Worm (Caenorhabditis elegans) whole organism, young adult: ENCODE results near the gene arl-5.

Experiments
- B0019.2 ChIP-seq: fragments of 200-800 bp; sonication (Bioruptor generic); conservative IDR thresholded peaks from 2 replicates; pipeline ENCODE4 v1.3.6; 2022; ENCODE audit warnings: missing genetic modification reagents, missing genetic modification characterization, missing compliant biosample characterization
- C06A6.2 ChIP-seq: fragments of 200-800 bp; sonication (Bioruptor generic); conservative IDR thresholded peaks from 2 replicates; pipeline ENCODE4 v1.3.6; 2022; ENCODE audit warnings: missing genetic modification characterization, missing compliant biosample characterization
- C17E4.6 ChIP-seq: fragments of 200-800 bp; sonication (Bioruptor generic); IDR thresholded peaks from 2 replicates; pipeline ENCODE4 v1.3.6; 2022; ENCODE audit warnings: missing genetic modification reagents, missing genetic modification characterization, missing compliant biosample characterization
- F10E7.11 ChIP-seq: sonication (generic microtip); optimal IDR thresholded peaks from 2 replicates; lab custom pipeline; 2017; ENCODE audit warnings: mild to moderate bottlenecking, missing genetic modification characterization, moderate library complexity, missing compliant biosample characterization
- F22D6.2 ChIP-seq: sonication (generic microtip); optimal IDR thresholded peaks from 2 replicates; lab custom pipeline; 2016; ENCODE audit warnings: mild to moderate bottlenecking, missing genetic modification characterization, missing compliant biosample characterization
- F49E8.2 ChIP-seq: sonication (generic microtip); optimal IDR thresholded peaks from 3 replicates; lab custom pipeline; 2017; ENCODE audit warnings: missing genetic modification characterization, mild to moderate bottlenecking, missing compliant biosample characterization, antibody characterized with exemption, moderate library complexity; ENCODE audit not compliant: insufficient read depth
- K11D2.4 ChIP-seq: fragments of 200-800 bp; sonication (Bioruptor generic); IDR thresholded peaks from 2 replicates; pipeline ENCODE4 v1.3.6; 2022; ENCODE audit warnings: missing genetic modification reagents, missing genetic modification characterization, missing compliant biosample characterization
- Y95B8A.8 ChIP-seq: fragments of 200-800 bp; sonication (Bioruptor generic); IDR thresholded peaks from 2 replicates; pipeline ENCODE4 v1.3.6; 2022; ENCODE audit warnings: missing genetic modification reagents, missing genetic modification characterization, missing compliant biosample characterization
- ZK185.1 ChIP-seq: sonication (generic microtip); optimal IDR thresholded peaks from 2 replicates; lab custom pipeline; 2016; ENCODE audit warnings: mild to moderate bottlenecking, missing genetic modification characterization, missing compliant biosample characterization; ENCODE audit not compliant: poor library complexity, severe bottlenecking
- akir-1 ChIP-seq: fragments of 200-800 bp; sonication (Bioruptor generic); optimal IDR thresholded peaks from 2 replicates; lab custom pipeline; 2018; ENCODE audit warnings: mild to moderate bottlenecking, missing genetic modification characterization, moderate library complexity, missing compliant biosample characterization
- ama-1 ChIP-seq, 3 experiments: fragments of 150-350 bp in 1 of 3; sonication (generic microtip) in 2 of 3; optimal IDR thresholded peaks; 2 replicates each; lab custom pipeline; 2014 to 2018; ENCODE audit warnings: missing biosample characterization in 2 of 3, missing genetic modification characterization in 2 of 3, missing genetic modification reagents in 2 of 3
- atf-7 ChIP-seq: sonication (generic microtip); optimal IDR thresholded peaks from 2 replicates; lab custom pipeline; 2017; ENCODE audit warnings: mild to moderate bottlenecking, missing genetic modification characterization, missing compliant biosample characterization
- athp-1 ChIP-seq: sonication (generic microtip); optimal IDR thresholded peaks from 2 replicates; lab custom pipeline; 2017; ENCODE audit warnings: mild to moderate bottlenecking, missing genetic modification characterization, missing compliant biosample characterization
- attf-3 ChIP-seq: fragments of 200-800 bp; sonication (Bioruptor generic); conservative IDR thresholded peaks from 2 replicates; pipeline ENCODE4 v1.3.6; 2022; ENCODE audit warnings: missing genetic modification reagents, missing genetic modification characterization, missing compliant biosample characterization
- bed-2 ChIP-seq: fragments of 200-800 bp; sonication (Bioruptor generic); IDR thresholded peaks from 2 replicates; pipeline ENCODE4 v1.3.6; 2022; ENCODE audit warnings: missing genetic modification reagents, missing genetic modification characterization, missing compliant biosample characterization
- cebp-1 ChIP-seq, 2 experiments: fragments of 200-800 bp in 1 of 2; sonication (Bioruptor generic) in 1 of 2; sonication (generic microtip) in 1 of 2; IDR thresholded peaks in 1 of 2; optimal IDR thresholded peaks in 1 of 2; 2 replicates each; pipeline versions ENCODE4 v1.3.6 to Lab custom; 2017 to 2022; ENCODE audit warnings: missing compliant biosample characterization in 2 of 2, missing genetic modification characterization in 2 of 2, mild to moderate bottlenecking in 1 of 2, missing genetic modification reagents in 1 of 2, moderate library complexity in 1 of 2
- ceh-79 ChIP-seq: sonication (generic microtip); optimal IDR thresholded peaks from 2 replicates; lab custom pipeline; 2017; ENCODE audit warnings: mild to moderate bottlenecking, missing genetic modification characterization, missing compliant biosample characterization
- die-1 ChIP-seq: sonication (generic microtip); optimal IDR thresholded peaks from 2 replicates; lab custom pipeline; 2016; ENCODE audit warnings: missing genotype, mild to moderate bottlenecking, missing genetic modification characterization, missing compliant biosample characterization
- egrh-3 ChIP-seq: fragments of 200-800 bp; sonication (Bioruptor generic); IDR thresholded peaks from 2 replicates; pipeline ENCODE4 v1.3.6; 2022; ENCODE audit warnings: missing genetic modification reagents, missing genetic modification characterization, missing compliant biosample characterization
- hlh-26 ChIP-seq: fragments of 200-800 bp; sonication (Bioruptor generic); conservative IDR thresholded peaks from 2 replicates; pipeline ENCODE4 v1.3.6; 2022; ENCODE audit warnings: missing genetic modification reagents, missing genetic modification characterization, missing compliant biosample characterization
- hmg-1.2 ChIP-seq: fragments of 200-800 bp; sonication (Bioruptor generic); IDR thresholded peaks from 2 replicates; pipeline ENCODE4 v1.3.6; 2022; ENCODE audit warnings: missing genetic modification reagents, missing genetic modification characterization, missing compliant biosample characterization
- hmg-20 ChIP-seq: fragments of 200-800 bp; sonication (Bioruptor generic); IDR thresholded peaks from 2 replicates; pipeline ENCODE4 v1.3.6; 2022; ENCODE audit warnings: missing genetic modification reagents, missing genetic modification characterization, missing compliant biosample characterization
- hrde-1 ChIP-seq: sonication (generic microtip); optimal IDR thresholded peaks from 2 replicates; lab custom pipeline; 2016; ENCODE audit warnings: missing genetic modification characterization, mild to moderate bottlenecking, missing compliant biosample characterization, moderate library complexity, missing genotype, missing genetic modification reagents, borderline replicate concordance
- lin-35 ChIP-seq, 3 experiments: fragments of 150-350 bp in 2 of 3; sonication (generic microtip) in 1 of 3; optimal IDR thresholded peaks; 2 replicates each; lab custom pipeline; 2014 to 2018; ENCODE audit warnings: missing biosample characterization in 3 of 3, missing genetic modification characterization in 3 of 3, missing genetic modification reagents in 3 of 3
- lin-54 ChIP-seq: fragments of 200-800 bp; sonication (Bioruptor generic); optimal IDR thresholded peaks from 2 replicates; lab custom pipeline; 2018; ENCODE audit warnings: mild to moderate bottlenecking, missing genetic modification characterization, missing compliant biosample characterization
- lir-1 ChIP-seq: fragments of 200-800 bp; sonication (Bioruptor generic); conservative IDR thresholded peaks from 2 replicates; pipeline ENCODE4 v1.3.6; 2022; ENCODE audit warnings: missing genetic modification reagents, missing genetic modification characterization, missing compliant biosample characterization
- madf-10 ChIP-seq: sonication (generic microtip); optimal IDR thresholded peaks from 2 replicates; lab custom pipeline; 2016; ENCODE audit warnings: mild to moderate bottlenecking, missing genetic modification characterization, missing compliant biosample characterization
- madf-6 ChIP-seq: fragments of 200-800 bp; sonication (Bioruptor generic); IDR thresholded peaks from 2 replicates; pipeline ENCODE4 v1.3.6; 2022; ENCODE audit warnings: missing genetic modification reagents, missing genetic modification characterization, missing compliant biosample characterization
- mel-28 ChIP-seq: sonication (generic microtip); optimal IDR thresholded peaks from 2 replicates; lab custom pipeline; 2016; ENCODE audit warnings: borderline replicate concordance, mild to moderate bottlenecking, missing genetic modification characterization, missing compliant biosample characterization
- mes-4 ChIP-seq: sonication (generic microtip); optimal IDR thresholded peaks from 2 replicates; lab custom pipeline; 2016; ENCODE audit warnings: missing genotype, missing genetic modification characterization, missing compliant biosample characterization
- mxl-1 ChIP-seq: sonication (generic microtip); optimal IDR thresholded peaks from 2 replicates; lab custom pipeline; 2016; ENCODE audit warnings: missing genetic modification characterization, missing compliant biosample characterization
- nfyb-1 ChIP-seq: fragments of 200-800 bp; sonication (Bioruptor generic); IDR thresholded peaks from 2 replicates; pipeline ENCODE4 v1.3.6; 2022; ENCODE audit warnings: missing genetic modification reagents, missing genetic modification characterization, missing compliant biosample characterization
- nhr-80 ChIP-seq: sonication (generic microtip); optimal IDR thresholded peaks from 2 replicates; lab custom pipeline; 2016; ENCODE audit warnings: missing genetic modification characterization, missing compliant biosample characterization
- pha-4 ChIP-seq: fragments of 150-350 bp; sonication (generic microtip); optimal IDR thresholded peaks from 2 replicates; lab custom pipeline; 2014; ENCODE audit warnings: missing biosample characterization, missing genetic modification reagents, missing genetic modification characterization
- repo-1 ChIP-seq: sonication (generic microtip); optimal IDR thresholded peaks from 2 replicates; lab custom pipeline; 2017; ENCODE audit warnings: mild to moderate bottlenecking, missing genetic modification characterization, missing compliant biosample characterization
- snpc-3.4 ChIP-seq: sonication (generic microtip); optimal IDR thresholded peaks from 2 replicates; lab custom pipeline; 2017; ENCODE audit warnings: missing genetic modification characterization, mild to moderate bottlenecking, missing compliant biosample characterization, antibody characterized with exemption, moderate library complexity, missing genotype, missing genetic modification reagents
- snpc-4 ChIP-seq, 5 experiments: fragments of 150-350 bp in 1 of 5; sonication (generic microtip) in 4 of 5; optimal IDR thresholded peaks; 2 replicates each; lab custom pipeline; 2014 to 2018; ENCODE audit warnings: missing genetic modification characterization in 5 of 5, missing biosample characterization in 3 of 5, antibody characterized with exemption in 2 of 5, mild to moderate bottlenecking in 2 of 5, missing compliant biosample characterization in 2 of 5, missing genotype in 2 of 5, moderate library complexity in 2 of 5, missing genetic modification reagents in 1 of 5
- somi-1 ChIP-seq: fragments of 200-800 bp; sonication (Bioruptor generic); optimal IDR thresholded peaks from 2 replicates; lab custom pipeline; 2018; ENCODE audit warnings: mild to moderate bottlenecking, missing genetic modification characterization, missing compliant biosample characterization
- tbp1 ChIP-seq: fragments of 200-800 bp; sonication (Bioruptor generic); optimal IDR thresholded peaks from 2 replicates; lab custom pipeline; 2018; ENCODE audit warnings: mild to moderate bottlenecking, missing genetic modification characterization, missing compliant biosample characterization
- tbx-9 ChIP-seq: sonication (generic microtip); optimal IDR thresholded peaks from 2 replicates; lab custom pipeline; 2016; ENCODE audit warnings: borderline replicate concordance, missing genetic modification characterization, inconsistent platforms, missing compliant biosample characterization
- unc-130 ChIP-seq: sonication (generic microtip); optimal IDR thresholded peaks from 2 replicates; lab custom pipeline; 2016; ENCODE audit warnings: missing genetic modification reagents, missing genetic modification characterization, missing compliant biosample characterization
- unc-62 ChIP-seq: fragments of 150-350 bp; optimal IDR thresholded peaks from 2 replicates; lab custom pipeline; 2014; ENCODE audit warnings: missing biosample characterization, missing genetic modification reagents, missing genetic modification characterization
- xnd-1 ChIP-seq: sonication (generic microtip); optimal IDR thresholded peaks from 2 replicates; lab custom pipeline; 2016; ENCODE audit warnings: missing genotype, missing genetic modification reagents, missing genetic modification characterization, missing compliant biosample characterization
- ztf-22 ChIP-seq: fragments of 200-800 bp; sonication (Bioruptor generic); optimal IDR thresholded peaks from 2 replicates; lab custom pipeline; 2018; ENCODE audit warnings: mild to moderate bottlenecking, missing genetic modification characterization, moderate library complexity, missing compliant biosample characterization
- ztf-3 ChIP-seq: fragments of 200-800 bp; sonication (Bioruptor generic); optimal IDR thresholded peaks from 2 replicates; lab custom pipeline; 2018; ENCODE audit warnings: mild to moderate bottlenecking, missing genetic modification characterization, missing compliant biosample characterization

Gene arl-5

ce11 chrIII:9780665-9781304 is 42.3 kb upstream of the arl-5 start, which contains the start of gene vha-1 (continued):
- peak; percentile 67; the same call in 1 of the 2 replicates for TF ChIP-seq nfyb-1
- TF ChIP-seq hrde-1 (tag; lab: Kevin White, UChicago), result no peak
- TF ChIP-seq ZK185.1 (tag; lab: Kevin White, UChicago), result peak; percentile 26
- no peak for TF ChIP-seq mxl-1 (tag; lab: Kevin White, UChicago)
- TF ChIP-seq F22D6.2 (tag; lab: Kevin White, UChicago), result no peak
- peak; percentile 92 for TF ChIP-seq pha-4
- no peak for TF ChIP-seq mel-28 (tag; lab: Kevin White, UChicago)
- TF ChIP-seq egrh-3 (GFP tag; lab: Robert Waterston, UW), result peak; percentile 26; the same call in 1 of the 2 replicates
- peak; percentile 18 for TF ChIP-seq unc-62 (GFP tag; lab: Kevin White, UChicago)
- TF ChIP-seq die-1 (tag; lab: Kevin White, UChicago), result peak; percentile 30
- no peak for TF ChIP-seq ztf-3
- TF ChIP-seq hlh-26 (GFP tag; lab: Robert Waterston, UW), result no peak
- no peak for TF ChIP-seq F10E7.11 (tag; lab: Kevin White, UChicago)
- no peak for TF ChIP-seq ztf-22 (GFP tag; lab: Kevin White, UChicago)
- TF ChIP-seq unc-130 (GFP tag; lab: Kevin White, UChicago), result no peak
- no peak for TF ChIP-seq B0019.2 (GFP tag; lab: Robert Waterston, UW)
- peak; percentile 41; the same call in 1 of the 2 replicates for TF ChIP-seq hmg-1.2
- peak; percentile 30 for TF ChIP-seq F49E8.2 (tag; lab: Kevin White, UChicago)
- no peak for TF ChIP-seq repo-1 (tag; lab: Kevin White, UChicago)
- TF ChIP-seq xnd-1, result no peak
- no peak for TF ChIP-seq hmg-20 (GFP tag; lab: Robert Waterston, UW)
- no peak for TF ChIP-seq mes-4 (tag; lab: Kevin White, UChicago)
- peak; percentile 8 for TF ChIP-seq atf-7
- peak; percentile 38; the same call in 1 of the 2 replicates for TF ChIP-seq madf-6 (GFP tag; lab: Robert Waterston, UW)
- peak; percentile 55 for TF ChIP-seq ama-1 (optimal IDR thresholded peaks at IDR 0.05; lab: Kevin White, UChicago)
- TF ChIP-seq ama-1 (GFP tag; optimal IDR thresholded peaks at IDR 0.05; lab: Kevin White, UChicago), result peak in 1 of 2 experiments; percentile 4
- TF ChIP-seq attf-3 (GFP tag; lab: Robert Waterston, UW), result no peak; the same call in 1 of the 2 replicates
- TF ChIP-seq lin-54 (GFP tag; lab: Kevin White, UChicago), result peak; percentile 70
- TF ChIP-seq madf-10 (tag; lab: Kevin White, UChicago), result peak; percentile 52
- peak; percentile 62 for TF ChIP-seq tbp1
- TF ChIP-seq ceh-79 (tag; lab: Kevin White, UChicago), result no peak
- TF ChIP-seq bed-2 (GFP tag; lab: Robert Waterston, UW), result no peak
- peak; percentile 31 for TF ChIP-seq somi-1 (GFP tag; lab: Kevin White, UChicago)
- no peak for TF ChIP-seq C17E4.6 (GFP tag; lab: Robert Waterston, UW)
- peak in 1 of 3 experiments; percentile 55 for TF ChIP-seq lin-35 (GFP tag; optimal IDR thresholded peaks at IDR 0.05; lab: Kevin White, UChicago)
- no peak; the same call in 1 of the 2 replicates for TF ChIP-seq C06A6.2 (GFP tag; lab: Robert Waterston, UW)
- no peak for TF ChIP-seq snpc-4 (GFP tag; optimal IDR thresholded peaks at IDR 0.05; lab: Kevin White, UChicago)
- TF ChIP-seq snpc-4 (tag; optimal IDR thresholded peaks at IDR 0.05; lab: Kevin White, UChicago), result peak in 3 of 4 experiments; percentile 36 to 62 (median 46)
- TF ChIP-seq Y95B8A.8 (GFP tag; lab: Robert Waterston, UW), result no peak
- TF ChIP-seq akir-1 (GFP tag; lab: Kevin White, UChicago), result no peak
- TF ChIP-seq lir-1 (GFP tag; lab: Robert Waterston, UW), result no peak
- peak; percentile 61 for TF ChIP-seq athp-1 (tag; lab: Kevin White, UChicago)
- peak; percentile 40; the same call in 1 of the 2 replicates for TF ChIP-seq K11D2.4 (GFP tag; lab: Robert Waterston, UW)
- peak; percentile 98 for TF ChIP-seq nhr-80 (tag; lab: Kevin White, UChicago)
- TF ChIP-seq tbx-9 (tag; lab: Kevin White, UChicago), result no peak
- no peak for TF ChIP-seq snpc-3.4
- 0 out of 2 replicates have a peak, but pooled peaks have one; percentile 38 for TF ChIP-seq cebp-1 (GFP tag; IDR thresholded peaks at IDR 0.05; lab: Robert Waterston, UW)
- TF ChIP-seq cebp-1 (tag; optimal IDR thresholded peaks at IDR 0.05; lab: Kevin White, UChicago), result peak; percentile 74
